Fruit fly (Drosophila melanogaster) whole organism, embryonic: ENCODE results near the gene CG43679.

ENCODE experiments used
- CG11695 ChIP-seq: fragments of 200-800 bp; sonication (Bioruptor generic); IDR thresholded peaks from 3 replicates; pipeline ENCODE4 v1.3.6; 2022; ENCODE audit warnings: missing biosample characterization, missing genetic modification characterization
- CG12659 ChIP-seq: fragments of 200-800 bp; sonication (Bioruptor generic); optimal IDR thresholded peaks from 3 replicates; lab custom pipeline; 2017; ENCODE audit warnings: mild to moderate bottlenecking, missing biosample characterization, missing genetic modification reagents, missing genetic modification characterization
- CG14050 ChIP-seq: fragments of 200-800 bp; sonication (Bioruptor generic); IDR thresholded peaks from 3 replicates; pipeline ENCODE4 v1.3.6; 2022; ENCODE audit warnings: missing biosample characterization, missing genetic modification characterization
- CG15601 ChIP-seq: fragments of 200-800 bp; sonication (Bioruptor generic); optimal IDR thresholded peaks from 3 replicates; lab custom pipeline; 2019; ENCODE audit warnings: missing biosample characterization, mild to moderate bottlenecking, missing genetic modification characterization, moderate library complexity
- CG18476 ChIP-seq: fragments of 200-800 bp; sonication (Bioruptor generic); optimal IDR thresholded peaks from 2 replicates; lab custom pipeline; 2016; ENCODE audit warnings: missing biosample characterization, mild to moderate bottlenecking, missing genetic modification characterization
- CG32767 ChIP-seq: fragments of 200-800 bp; sonication (Bioruptor generic); IDR thresholded peaks from 2 replicates; pipeline ENCODE4 v1.3.6; 2022; ENCODE audit warnings: missing biosample characterization, missing genetic modification characterization
- CG34376 ChIP-seq: fragments of 200-800 bp; sonication (Bioruptor generic); optimal IDR thresholded peaks from 2 replicates; lab custom pipeline; 2018; ENCODE audit warnings: missing biosample characterization, mild to moderate bottlenecking, missing genetic modification characterization
- CG4424 ChIP-seq: fragments of 200-800 bp; sonication (Bioruptor generic); optimal IDR thresholded peaks from 3 replicates; lab custom pipeline; 2016; ENCODE audit warnings: missing biosample characterization, missing genetic modification characterization
- CG6654 ChIP-seq: fragments of 200-800 bp; sonication (Bioruptor generic); optimal IDR thresholded peaks from 2 replicates; lab custom pipeline; 2017; ENCODE audit warnings: missing biosample characterization, mild to moderate bottlenecking, missing genetic modification characterization
- CG7271 ChIP-seq: fragments of 200-800 bp; sonication (Bioruptor generic); optimal IDR thresholded peaks from 2 replicates; lab custom pipeline; 2018; ENCODE audit warnings: missing biosample characterization, mild to moderate bottlenecking, missing genetic modification characterization, moderate library complexity
- CG7372 ChIP-seq: fragments of 200-800 bp; sonication (Bioruptor generic); IDR thresholded peaks from 2 replicates; pipeline ENCODE4 v1.3.6; 2022; ENCODE audit warnings: missing biosample characterization, missing genetic modification characterization
- CG8089 ChIP-seq: fragments of 200-800 bp; sonication (Bioruptor generic); optimal IDR thresholded peaks from 3 replicates; lab custom pipeline; 2016; ENCODE audit warnings: missing biosample characterization, missing genetic modification characterization
- CTCF ChIP-seq: fragments of 200-800 bp; sonication (Bioruptor generic); optimal IDR thresholded peaks from 2 replicates; lab custom pipeline; 2017; ENCODE audit warnings: missing biosample characterization, mild to moderate bottlenecking, missing genetic modification characterization, moderate library complexity
- Dbx ChIP-seq: fragments of 200-800 bp; sonication (Bioruptor generic); IDR thresholded peaks from 3 replicates; pipeline ENCODE4 v1.3.6; 2022; ENCODE audit warnings: missing biosample characterization, missing genetic modification characterization
- Dp ChIP-seq: fragments of 200-800 bp; sonication (Bioruptor generic); optimal IDR thresholded peaks from 2 replicates; lab custom pipeline; 2018; ENCODE audit warnings: missing biosample characterization, mild to moderate bottlenecking, missing genetic modification characterization, moderate library complexity
- Dref ChIP-seq: fragments of 200-800 bp; sonication (Bioruptor generic); IDR thresholded peaks from 2 replicates; pipeline ENCODE4 v1.3.6; 2022; ENCODE audit warnings: missing biosample characterization, missing genetic modification characterization
- Hmx ChIP-seq: fragments of 200-800 bp; sonication (Bioruptor generic); optimal IDR thresholded peaks from 2 replicates; lab custom pipeline; 2016; ENCODE audit warnings: missing biosample characterization, missing genetic modification characterization
- Hr51 ChIP-seq, 2 experiments: fragments of 200-800 bp; sonication (Bioruptor generic); optimal IDR thresholded peaks; 2 replicates in 1 of 2; 3 replicates in 1 of 2; lab custom pipeline; 2016 to 2018; ENCODE audit warnings: missing biosample characterization in 2 of 2, missing genetic modification characterization in 2 of 2, mild to moderate bottlenecking in 1 of 2, moderate library complexity in 1 of 2
- Oaz ChIP-seq: fragments of 200-800 bp; sonication (Bioruptor generic); IDR thresholded peaks from 2 replicates; pipeline ENCODE4 v1.3.6; 2022; ENCODE audit warnings: missing biosample characterization, missing genetic modification characterization
- Poxn ChIP-seq: fragments of 200-800 bp; sonication (Bioruptor generic); IDR thresholded peaks from 2 replicates; pipeline ENCODE4 v1.3.6; 2022; ENCODE audit warnings: missing biosample characterization, missing genetic modification characterization
- Scr ChIP-seq: fragments of 200-800 bp; sonication (Bioruptor generic); IDR thresholded peaks from 2 replicates; pipeline ENCODE4 v1.3.6; 2022; ENCODE audit warnings: missing biosample characterization, missing genetic modification characterization; ENCODE audit not compliant: partially characterized antibody
- Xbp1 ChIP-seq: fragments of 200-800 bp; sonication (Bioruptor generic); optimal IDR thresholded peaks from 3 replicates; lab custom pipeline; 2016; ENCODE audit warnings: missing biosample characterization, mild to moderate bottlenecking, missing genetic modification characterization
- ap ChIP-seq: fragments of 200-800 bp; sonication (Bioruptor generic); IDR thresholded peaks from 2 replicates; pipeline ENCODE4 v1.3.6; 2022; ENCODE audit warnings: missing biosample characterization, missing genetic modification characterization
- ato ChIP-seq: fragments of 200-800 bp; sonication (Bioruptor generic); IDR thresholded peaks from 2 replicates; pipeline ENCODE4 v1.3.6; 2022; ENCODE audit warnings: missing biosample characterization, missing genetic modification characterization; ENCODE audit not compliant: partially characterized antibody
- bsh ChIP-seq, 2 experiments: fragments of 200-800 bp; sonication (Bioruptor generic); optimal IDR thresholded peaks; 2 replicates each; lab custom pipeline; 2017 to 2018; ENCODE audit warnings: mild to moderate bottlenecking in 2 of 2, missing biosample characterization in 2 of 2, missing genetic modification characterization in 2 of 2, moderate library complexity in 1 of 2
- cg ChIP-seq: fragments of 200-800 bp; sonication (Bioruptor generic); optimal IDR thresholded peaks from 3 replicates; lab custom pipeline; 2019; ENCODE audit warnings: missing biosample characterization, mild to moderate bottlenecking, missing genetic modification characterization, moderate library complexity
- cwo ChIP-seq: fragments of 200-800 bp; sonication (Bioruptor generic); optimal IDR thresholded peaks from 3 replicates; lab custom pipeline; 2017; ENCODE audit warnings: missing biosample characterization, missing genetic modification characterization, mild to moderate bottlenecking, moderate library complexity, missing genetic modification reagents
- danr ChIP-seq: fragments of 200-800 bp; sonication (Bioruptor generic); IDR thresholded peaks from 2 replicates; pipeline ENCODE4 v1.3.6; 2022; ENCODE audit warnings: missing biosample characterization, missing genetic modification characterization
- dati ChIP-seq: fragments of 200-800 bp; sonication (Bioruptor generic); IDR thresholded peaks from 2 replicates; pipeline ENCODE4 v1.3.6; 2022; ENCODE audit warnings: missing biosample characterization, missing genetic modification characterization
- fru ChIP-seq: fragments of >200 bp; optimal IDR thresholded peaks from 2 replicates; lab custom pipeline; 2017
- ftz-f1 ChIP-seq: fragments of 200-800 bp; sonication (Bioruptor generic); optimal IDR thresholded peaks from 2 replicates; lab custom pipeline; 2016; ENCODE audit warnings: missing biosample characterization, missing genetic modification characterization
- gcm2 ChIP-seq: fragments of 200-800 bp; sonication (Bioruptor generic); optimal IDR thresholded peaks from 2 replicates; lab custom pipeline; 2016; ENCODE audit warnings: missing biosample characterization, missing genetic modification characterization
- grau ChIP-seq: fragments of 200-800 bp; optimal IDR thresholded peaks from 3 replicates; lab custom pipeline; 2019; ENCODE audit warnings: missing biosample characterization, mild to moderate bottlenecking, missing genetic modification characterization, moderate library complexity
- gro ChIP-seq: fragments of 200-800 bp; sonication (Bioruptor generic); optimal IDR thresholded peaks from 2 replicates; lab custom pipeline; 2016; ENCODE audit warnings: missing biosample characterization, missing genetic modification characterization
- gt ChIP-seq: fragments of 200-800 bp; sonication (Bioruptor generic); IDR thresholded peaks from 2 replicates; pipeline ENCODE4 v1.3.6; 2022; ENCODE audit warnings: missing biosample characterization, missing genetic modification characterization
- klu ChIP-seq: fragments of 200-800 bp; sonication (Bioruptor generic); IDR thresholded peaks from 2 replicates; pipeline ENCODE4 v1.3.6; 2022; ENCODE audit warnings: missing biosample characterization, missing genetic modification characterization
- kni ChIP-seq: fragments of 200-800 bp; sonication (Bioruptor generic); optimal IDR thresholded peaks from 3 replicates; lab custom pipeline; 2017; ENCODE audit warnings: mild to moderate bottlenecking, missing biosample characterization, missing genetic modification reagents, missing genetic modification characterization
- lbe ChIP-seq: fragments of 200-800 bp; sonication (Bioruptor generic); optimal IDR thresholded peaks from 2 replicates; lab custom pipeline; 2016; ENCODE audit warnings: missing biosample characterization, mild to moderate bottlenecking, missing genetic modification characterization
- lmd ChIP-seq: fragments of 200-800 bp; sonication (Bioruptor generic); IDR thresholded peaks from 2 replicates; pipeline ENCODE4 v1.3.6; 2022; ENCODE audit warnings: missing biosample characterization, missing genetic modification characterization
- nerfin-2 ChIP-seq: fragments of 200-800 bp; sonication (Bioruptor generic); IDR thresholded peaks from 2 replicates; pipeline ENCODE4 v1.3.6; 2022; ENCODE audit warnings: missing biosample characterization, missing genetic modification characterization; ENCODE audit not compliant: partially characterized antibody
- odd ChIP-seq: fragments of 200-800 bp; sonication (Bioruptor generic); optimal IDR thresholded peaks from 2 replicates; lab custom pipeline; 2017; ENCODE audit warnings: missing biosample characterization, mild to moderate bottlenecking, missing genetic modification characterization
- pho ChIP-seq: fragments of 200-800 bp; sonication (Bioruptor generic); optimal IDR thresholded peaks from 2 replicates; lab custom pipeline; 2016; ENCODE audit warnings: missing biosample characterization, missing genetic modification characterization
- prd ChIP-seq, 3 experiments: fragments of >200 bp in 2 of 3; fragments of 200-800 bp in 1 of 3; sonication (Bioruptor generic) in 1 of 3; optimal IDR thresholded peaks in 2 of 3; IDR thresholded peaks in 1 of 3; 2 replicates in 2 of 3; 3 replicates in 1 of 3; pipeline versions ENCODE4 v1.3.6 to Lab custom; 2017 to 2022; ENCODE audit warnings: missing biosample characterization in 1 of 3, missing genetic modification characterization in 1 of 3
- sc ChIP-seq, 3 experiments: fragments of >200 bp in 2 of 3; fragments of 200-800 bp in 1 of 3; sonication (Bioruptor generic) in 1 of 3; optimal IDR thresholded peaks; 2 replicates in 2 of 3; 3 replicates in 1 of 3; lab custom pipeline; 2017; ENCODE audit warnings: mild to moderate bottlenecking in 1 of 3, missing biosample characterization in 1 of 3, missing genetic modification characterization in 1 of 3, missing genetic modification reagents in 1 of 3
- slp2 ChIP-seq: fragments of 200-800 bp; sonication (Bioruptor generic); optimal IDR thresholded peaks from 2 replicates; lab custom pipeline; 2016; ENCODE audit warnings: missing biosample characterization, missing genetic modification characterization
- sr ChIP-seq: fragments of 200-800 bp; sonication (Bioruptor generic); IDR thresholded peaks from 3 replicates; pipeline ENCODE4 v1.3.6; 2022; ENCODE audit warnings: missing biosample characterization, missing genetic modification characterization
- stwl ChIP-seq: fragments of 200-800 bp; sonication (Bioruptor generic); optimal IDR thresholded peaks from 3 replicates; lab custom pipeline; 2018; ENCODE audit warnings: missing biosample characterization, mild to moderate bottlenecking, missing genetic modification characterization, moderate library complexity
- tx ChIP-seq: fragments of 200-800 bp; sonication (Bioruptor generic); optimal IDR thresholded peaks from 2 replicates; lab custom pipeline; 2016; ENCODE audit warnings: missing biosample characterization, missing genetic modification characterization
- wek ChIP-seq: fragments of 200-800 bp; sonication (Bioruptor generic); optimal IDR thresholded peaks from 3 replicates; lab custom pipeline; 2018; ENCODE audit warnings: missing biosample characterization, mild to moderate bottlenecking, missing genetic modification characterization, moderate library complexity

The CG43679 gene

dm6 chr3L:15011638-15012335, 39.4 kb downstream of the CG43679 start (continued):
- no peak for TF ChIP-seq Dref (GFP tag; lab: Robert Waterston, UW)
- no peak for TF ChIP-seq wek (GFP tag; lab: Kevin White, UChicago)
- peak; percentile 67 for TF ChIP-seq cwo (GFP tag; lab: Kevin White, UChicago)
- no peak for TF ChIP-seq Dp (GFP tag; lab: Kevin White, UChicago)
- no peak for TF ChIP-seq prd (optimal IDR thresholded peaks at IDR 0.05; lab: Kevin White, UChicago)
- peak; percentile 73 for TF ChIP-seq prd (GFP tag; IDR thresholded peaks at IDR 0.05; lab: Robert Waterston, UW)
- TF ChIP-seq ap (GFP tag; lab: Robert Waterston, UW): peak; percentile 56; the same call in 1 of the 2 replicates
- TF ChIP-seq sc (optimal IDR thresholded peaks at IDR 0.05; lab: Kevin White, UChicago): no peak
- peak; percentile 20 for TF ChIP-seq sc (GFP tag; optimal IDR thresholded peaks at IDR 0.05; lab: Kevin White, UChicago)
- no peak for TF ChIP-seq nerfin-2 (GFP tag; lab: Robert Waterston, UW)
- TF ChIP-seq grau: peak; percentile 78
- 0 out of 3 replicates have a peak, but pooled peaks have one; percentile 18 for TF ChIP-seq Dbx (GFP tag; lab: Robert Waterston, UW)
- no peak for TF ChIP-seq ftz-f1 (GFP tag; lab: Kevin White, UChicago)
- TF ChIP-seq CG34376: no peak
- no peak for TF ChIP-seq Scr
- peak; percentile 37; the same call in 1 of the 2 replicates for TF ChIP-seq Oaz (GFP tag; lab: Robert Waterston, UW)
- no peak for TF ChIP-seq CTCF (GFP tag; lab: Kevin White, UChicago)
- peak; percentile 39; the same call in 1 of the 2 replicates for TF ChIP-seq danr (GFP tag; lab: Robert Waterston, UW)
- no peak for TF ChIP-seq kni
- no peak for TF ChIP-seq CG7372 (GFP tag; lab: Robert Waterston, UW)
- peak; percentile 72 for TF ChIP-seq CG15601 (tag; lab: Kevin White, UChicago)
- peak; percentile 20 for TF ChIP-seq slp2 (GFP tag; lab: Kevin White, UChicago)
- TF ChIP-seq gt (GFP tag; lab: Robert Waterston, UW): no peak
- peak; percentile 78 for TF ChIP-seq CG4424 (GFP tag; lab: Kevin White, UChicago)
- TF ChIP-seq Hr51 (GFP tag; optimal IDR thresholded peaks at IDR 0.05; lab: Kevin White, UChicago): peak in 1 of 2 experiments; percentile 84
- peak; percentile 43; the same call in 1 of the 3 replicates for TF ChIP-seq CG14050 (GFP tag; lab: Robert Waterston, UW)
- TF ChIP-seq CG7271: peak; percentile 16
- no peak for TF ChIP-seq ato (GFP tag; lab: Robert Waterston, UW)
- TF ChIP-seq tx (GFP tag; lab: Kevin White, UChicago): no peak
- TF ChIP-seq CG8089 (GFP tag; lab: Kevin White, UChicago): no peak
- peak; percentile 13 for TF ChIP-seq CG6654 (GFP tag; lab: Kevin White, UChicago)
- TF ChIP-seq CG18476 (GFP tag; lab: Kevin White, UChicago): peak; percentile 38
- TF ChIP-seq stwl (tag; lab: Kevin White, UChicago): no peak
- TF ChIP-seq fru (lab: Kevin White, UChicago): no peak
- TF ChIP-seq CG32767 (GFP tag; lab: Robert Waterston, UW): peak; percentile 65; the same call in 1 of the 2 replicates
- TF ChIP-seq klu (GFP tag; lab: Robert Waterston, UW): peak; percentile 22; the same call in 1 of the 2 replicates
- TF ChIP-seq Hmx: no peak
- TF ChIP-seq gro (GFP tag; lab: Kevin White, UChicago): no peak
- peak; percentile 73 for TF ChIP-seq CG11695
- TF ChIP-seq pho (GFP tag; lab: Kevin White, UChicago): no peak
- TF ChIP-seq Poxn (GFP tag; lab: Robert Waterston, UW): 0 out of 2 replicates have a peak, but pooled peaks have one; percentile 19
- peak; percentile 58 for TF ChIP-seq odd (GFP tag; lab: Kevin White, UChicago)
- TF ChIP-seq CG12659: peak; percentile 64
- TF ChIP-seq sr (GFP tag; lab: Robert Waterston, UW): no peak
- peak; percentile 71 for TF ChIP-seq lmd (GFP tag; lab: Robert Waterston, UW)
- TF ChIP-seq cg (GFP tag; lab: Kevin White, UChicago): no peak
- peak; percentile 42 to 85 for TF ChIP-seq bsh (GFP tag; optimal IDR thresholded peaks at IDR 0.05; lab: Kevin White, UChicago)
- no peak for TF ChIP-seq dati (GFP tag; lab: Robert Waterston, UW)
- TF ChIP-seq lbe (GFP tag; lab: Kevin White, UChicago): no peak
- TF ChIP-seq gcm2: no peak
- TF ChIP-seq Xbp1: peak; percentile 77
